Worm (Caenorhabditis elegans) whole organism, L4 larva: Measurements from ENCODE around the gene C06H2.2.

Experiments used
- dmd-8 ChIP-seq: fragments of 200-800 bp; sonication (Bioruptor generic); IDR thresholded peaks from 2 replicates; pipeline ENCODE4 v1.3.6; 2022; ENCODE audit warnings: missing genetic modification characterization, missing compliant biosample characterization
- egl-27 ChIP-seq: sonication (generic microtip); optimal IDR thresholded peaks from 3 replicates; lab custom pipeline; 2017; ENCODE audit warnings: missing biosample characterization, missing genetic modification reagents, missing genetic modification characterization
- hif-1 ChIP-seq, 2 experiments: sonication (generic microtip); optimal IDR thresholded peaks; 2 replicates each; lab custom pipeline; 2016 to 2017; ENCODE audit warnings: missing compliant biosample characterization in 2 of 2, missing genetic modification characterization in 2 of 2, missing genetic modification reagents in 2 of 2, missing genotype in 2 of 2, mild to moderate bottlenecking in 1 of 2
- hlh-30 ChIP-seq: sonication (generic microtip); optimal IDR thresholded peaks from 2 replicates; lab custom pipeline; 2017; ENCODE audit warnings: antibody characterized with exemption, mild to moderate bottlenecking, missing genetic modification characterization, missing compliant biosample characterization; ENCODE audit not compliant: insufficient read depth
- mep-1 ChIP-seq: fragments of 150-350 bp; sonication (generic microtip); optimal IDR thresholded peaks from 3 replicates; lab custom pipeline; 2014; ENCODE audit warnings: missing biosample characterization, missing genetic modification characterization
- mes-2 ChIP-seq: sonication (generic microtip); optimal IDR thresholded peaks from 2 replicates; lab custom pipeline; 2016; ENCODE audit warnings: missing genotype, mild to moderate bottlenecking, missing genetic modification characterization, missing compliant biosample characterization; ENCODE audit not compliant: poor library complexity, severe bottlenecking
- nhr-10 ChIP-seq: fragments of 150-350 bp; optimal IDR thresholded peaks from 2 replicates; lab custom pipeline; 2014; ENCODE audit warnings: missing biosample characterization, missing genetic modification characterization
- nhr-6 ChIP-seq: fragments of 150-350 bp; optimal IDR thresholded peaks from 2 replicates; lab custom pipeline; 2014; ENCODE audit warnings: missing biosample characterization, missing genetic modification characterization
- nhr-76 ChIP-seq: fragments of 150-350 bp; optimal IDR thresholded peaks from 2 replicates; lab custom pipeline; 2014; ENCODE audit warnings: missing biosample characterization, missing genetic modification characterization
- snpc-4 ChIP-seq: fragments of 150-350 bp; optimal IDR thresholded peaks from 2 replicates; lab custom pipeline; 2014; ENCODE audit warnings: missing biosample characterization, missing genetic modification characterization
- unc-39 ChIP-seq: sonication (generic microtip); optimal IDR thresholded peaks from 2 replicates; lab custom pipeline; 2017; ENCODE audit warnings: missing biosample characterization, missing genetic modification characterization
- unc-62 ChIP-seq, 3 experiments: fragments of 150-350 bp in 1 of 3; sonication (generic microtip); optimal IDR thresholded peaks in 2 of 3; peaks in 1 of 3; 1 replicate in 1 of 3; 2 replicates in 2 of 3; lab custom pipeline; 2014 to 2017; ENCODE audit warnings: missing biosample characterization in 3 of 3, missing genetic modification characterization in 3 of 3, missing genetic modification reagents in 3 of 3, missing genotype in 1 of 3
- zag-1 ChIP-seq: fragments of 150-350 bp; optimal IDR thresholded peaks from 2 replicates; lab custom pipeline; 2014; ENCODE audit warnings: missing biosample characterization, missing genetic modification characterization
- zfp-2 ChIP-seq: sonication (generic microtip); optimal IDR thresholded peaks from 2 replicates; lab custom pipeline; 2016; ENCODE audit warnings: mild to moderate bottlenecking, missing genetic modification characterization, missing compliant biosample characterization

ce11 chrV:11134296-11134695, 9.3 kb downstream of the C06H2.2 start, which contains the start of gene glb-3:
- TF ChIP-seq zfp-2 (tag; lab: Kevin White, UChicago), result no peak
- TF ChIP-seq nhr-6 (tag; lab: Kevin White, UChicago), result no peak
- TF ChIP-seq unc-62 (GFP tag; optimal IDR thresholded peaks at IDR 0.05 in 1 of 2; lab: Kevin White, UChicago), result no peak
- no peak for TF ChIP-seq unc-62 (tag; optimal IDR thresholded peaks at IDR 0.05; lab: Kevin White, UChicago)
- TF ChIP-seq unc-39 (tag; lab: Kevin White, UChicago), result no peak
- TF ChIP-seq hlh-30 (tag; lab: Kevin White, UChicago), result no peak
- no peak for TF ChIP-seq hif-1 (tag; optimal IDR thresholded peaks at IDR 0.05; lab: Kevin White, UChicago)
- TF ChIP-seq nhr-76 (tag; lab: Kevin White, UChicago), result no peak
- no peak for TF ChIP-seq mep-1 (tag; lab: Kevin White, UChicago)
- no peak for TF ChIP-seq nhr-10 (tag; lab: Kevin White, UChicago)
- no peak for TF ChIP-seq egl-27 (tag; lab: Kevin White, UChicago)
- TF ChIP-seq zag-1 (tag; lab: Kevin White, UChicago), result no peak
- TF ChIP-seq snpc-4 (tag; lab: Kevin White, UChicago), result no peak
- TF ChIP-seq mes-2 (tag; lab: Kevin White, UChicago), result no peak
- no peak for TF ChIP-seq dmd-8 (GFP tag; lab: Robert Waterston, UW)
